Worm (Caenorhabditis elegans) whole organism, L3 larva: ENCODE results near the gene C14E2.6.

Experiments used
- ama-1 ChIP-seq: fragments of 150-350 bp; optimal IDR thresholded peaks from 2 replicates; lab custom pipeline; 2018
- ceh-82 ChIP-seq: fragments of 150-350 bp; optimal IDR thresholded peaks from 2 replicates; lab custom pipeline; 2014; ENCODE audit warnings: missing biosample characterization, missing genetic modification characterization
- fkh-10 ChIP-seq: sonication (generic microtip); optimal IDR thresholded peaks from 2 replicates; lab custom pipeline; 2017; ENCODE audit warnings: missing biosample characterization, missing genetic modification reagents, missing genetic modification characterization
- lin-15B ChIP-seq: fragments of 150-350 bp; optimal IDR thresholded peaks from 2 replicates; lab custom pipeline; 2014; ENCODE audit warnings: missing biosample characterization, missing genetic modification characterization
- mdl-1 ChIP-seq: fragments of 150-350 bp; optimal IDR thresholded peaks from 2 replicates; lab custom pipeline; 2014; ENCODE audit warnings: missing biosample characterization, missing genetic modification characterization
- nhr-237 ChIP-seq: fragments of 150-350 bp; optimal IDR thresholded peaks from 2 replicates; lab custom pipeline; 2014; ENCODE audit warnings: missing biosample characterization, missing genetic modification characterization
- pha-4 ChIP-seq: fragments of 150-350 bp; optimal IDR thresholded peaks from 2 replicates; lab custom pipeline; 2014; ENCODE audit warnings: missing biosample characterization, missing genetic modification reagents, missing genetic modification characterization
- skn-1 ChIP-seq: fragments of 150-350 bp; optimal IDR thresholded peaks from 2 replicates; lab custom pipeline; 2014; ENCODE audit warnings: missing biosample characterization, missing genetic modification characterization
- ztf-11 ChIP-seq: fragments of 150-350 bp; optimal IDR thresholded peaks from 2 replicates; lab custom pipeline; 2014; ENCODE audit warnings: missing biosample characterization, missing genetic modification characterization

DNA sequence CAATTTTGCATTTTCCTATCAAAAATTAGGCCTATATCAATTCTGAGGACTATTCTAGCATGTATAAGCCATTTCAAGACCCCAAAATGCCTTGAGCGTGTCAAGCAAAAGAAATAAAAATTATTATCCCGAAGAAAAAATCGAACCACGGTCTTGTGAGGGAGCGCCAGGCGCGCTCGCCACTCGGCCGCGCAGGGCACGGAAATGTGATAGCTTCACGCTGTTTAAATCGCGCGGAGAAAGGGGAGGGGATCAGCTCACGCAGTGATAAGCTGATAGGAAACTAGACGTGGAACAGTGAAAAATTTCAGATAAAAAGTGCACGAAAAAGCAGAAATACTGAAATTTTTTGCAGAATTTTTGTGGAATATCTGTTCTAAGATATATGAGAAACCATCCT is 7.9 kb upstream of the C14E2.6 start:
- no peak for TF ChIP-seq ceh-82
- no peak for TF ChIP-seq mdl-1
- TF ChIP-seq fkh-10 (GFP tag; lab: Kevin White, UChicago): no peak
- TF ChIP-seq pha-4 (tag; lab: Kevin White, UChicago): no peak
- no peak for TF ChIP-seq skn-1 (tag; lab: Kevin White, UChicago)
- no peak for TF ChIP-seq ztf-11 (tag; lab: Kevin White, UChicago)
- TF ChIP-seq ama-1: no peak
- TF ChIP-seq lin-15B (tag; lab: Kevin White, UChicago): no peak
- TF ChIP-seq nhr-237 (tag; lab: Kevin White, UChicago): no peak
